Worm (Caenorhabditis elegans): ENCODE data around the gene T13C5.6.

The T13C5.6 gene

ce11 chrX:6160427-6160826, 47.1 kb downstream of the T13C5.6 start, which contains the start of gene odd-2:
Gene odd-2, minus strand, starts transcription at chrX:6160527.
- TF ChIP-seq ref-1 (GFP tag; conservative IDR thresholded peaks at IDR 0.05) (no peak), ztf-23 (GFP tag; IDR thresholded peaks at IDR 0.05) (no peak), ztf-29 (GFP tag; IDR thresholded peaks at IDR 0.05) (no peak), tab-1 (GFP tag; IDR thresholded peaks at IDR 0.05) (no peak), med-1 (GFP tag; optimal IDR thresholded peaks at IDR 0.05; ENCODE audit: insufficient read depth) (no peak), flt-1 (GFP tag; IDR thresholded peaks at IDR 0.05) (no peak), T22C8.4 (GFP tag; IDR thresholded peaks at IDR 0.05) (no peak), cog-1 (tag; optimal IDR thresholded peaks at IDR 0.05) (no peak), klf-2 (GFP tag; conservative IDR thresholded peaks at IDR 0.05) (no peak)

- no peak for TF ChIP-seq cog-1 (tag; optimal IDR thresholded peaks at IDR 0.05)
These were observed 47.9 kb downstream of the T13C5.6 start for ce11 chrX:6159562-6159961.

ce11 chrX:6157411-6157916, 50.0 kb downstream of the T13C5.6 start:
- no peak for TF ChIP-seq ztf-29 (GFP tag; IDR thresholded peaks at IDR 0.05)
- TF ChIP-seq tab-1 (GFP tag; IDR thresholded peaks at IDR 0.05): no peak

Measured in whole organism, midembryonic.